Worm (Caenorhabditis elegans) whole organism, L3 larva: ENCODE data around the gene nol-56.

Experiments used
- R02D3.7 ChIP-seq: fragments of 150-350 bp; optimal IDR thresholded peaks from 2 replicates; lab custom pipeline; 2014; ENCODE audit warnings: missing biosample characterization, missing genetic modification characterization
- ZK546.5 ChIP-seq: sonication (generic microtip); optimal IDR thresholded peaks from 2 replicates; lab custom pipeline; 2017; ENCODE audit warnings: missing biosample characterization, missing genetic modification characterization
- aly-2 ChIP-seq: fragments of 150-350 bp; optimal IDR thresholded peaks from 2 replicates; lab custom pipeline; 2014; ENCODE audit warnings: missing biosample characterization, missing genetic modification characterization
- ama-1 ChIP-seq: fragments of 150-350 bp; optimal IDR thresholded peaks from 2 replicates; lab custom pipeline; 2018
- ceh-16 ChIP-seq: sonication (generic microtip); optimal IDR thresholded peaks from 2 replicates; lab custom pipeline; 2017; ENCODE audit warnings: missing biosample characterization, missing genetic modification characterization
- ceh-28 ChIP-seq: fragments of 150-350 bp; optimal IDR thresholded peaks from 2 replicates; lab custom pipeline; 2014; ENCODE audit warnings: missing biosample characterization, missing genetic modification reagents, missing genetic modification characterization
- ceh-9 ChIP-seq: sonication (generic microtip); optimal IDR thresholded peaks from 2 replicates; lab custom pipeline; 2018; ENCODE audit warnings: missing biosample characterization, missing genetic modification characterization
- daf-12 ChIP-seq: fragments of 150-350 bp; optimal IDR thresholded peaks from 2 replicates; lab custom pipeline; 2014; ENCODE audit warnings: missing biosample characterization, missing genetic modification reagents, missing genetic modification characterization
- egl-27 ChIP-seq: sonication (generic microtip); optimal IDR thresholded peaks from 4 replicates; lab custom pipeline; 2017; ENCODE audit warnings: missing biosample characterization, missing genetic modification reagents, missing genetic modification characterization
- egl-5 ChIP-seq: fragments of 150-350 bp; optimal IDR thresholded peaks from 2 replicates; lab custom pipeline; 2017; ENCODE audit warnings: missing biosample characterization, missing genetic modification reagents, missing genetic modification characterization, inconsistent platforms
- elt-1 ChIP-seq: fragments of 150-350 bp; optimal IDR thresholded peaks from 2 replicates; lab custom pipeline; 2014; ENCODE audit warnings: missing biosample characterization, missing genetic modification characterization
- elt-2 ChIP-seq: sonication (generic microtip); optimal IDR thresholded peaks from 2 replicates; lab custom pipeline; 2016; ENCODE audit warnings: missing genetic modification reagents, mild to moderate bottlenecking, missing genetic modification characterization, missing compliant biosample characterization
- eor-1 ChIP-seq, 2 experiments: fragments of 150-350 bp; optimal IDR thresholded peaks; 2 replicates each; lab custom pipeline; 2014 to 2018; ENCODE audit warnings: missing biosample characterization in 2 of 2, missing genetic modification characterization in 2 of 2
- fkh-10 ChIP-seq: sonication (generic microtip); optimal IDR thresholded peaks from 2 replicates; lab custom pipeline; 2017; ENCODE audit warnings: missing biosample characterization, missing genetic modification reagents, missing genetic modification characterization
- fos-1 ChIP-seq: fragments of 150-350 bp; optimal IDR thresholded peaks from 2 replicates; lab custom pipeline; 2014; ENCODE audit warnings: missing biosample characterization, missing genetic modification characterization
- hmg-11 ChIP-seq: sonication (generic microtip); optimal IDR thresholded peaks from 2 replicates; lab custom pipeline; 2016; ENCODE audit warnings: missing genetic modification characterization, missing compliant biosample characterization
- jun-1 ChIP-seq: fragments of 150-350 bp; optimal IDR thresholded peaks from 2 replicates; lab custom pipeline; 2014; ENCODE audit warnings: missing biosample characterization, missing genetic modification reagents, missing genetic modification characterization
- lin-15B ChIP-seq: fragments of 150-350 bp; optimal IDR thresholded peaks from 2 replicates; lab custom pipeline; 2014; ENCODE audit warnings: missing biosample characterization, missing genetic modification characterization
- lin-39 ChIP-seq: fragments of 150-350 bp; optimal IDR thresholded peaks from 2 replicates; lab custom pipeline; 2018; ENCODE audit warnings: missing biosample characterization, missing genetic modification reagents, missing genetic modification characterization
- lsy-12 ChIP-seq: sonication (generic microtip); optimal IDR thresholded peaks from 2 replicates; lab custom pipeline; 2016; ENCODE audit warnings: mild to moderate bottlenecking, missing genetic modification characterization, missing compliant biosample characterization
- mdl-1 ChIP-seq: fragments of 150-350 bp; optimal IDR thresholded peaks from 2 replicates; lab custom pipeline; 2014; ENCODE audit warnings: missing biosample characterization, missing genetic modification characterization
- mml-1 ChIP-seq: fragments of 150-350 bp; sonication (generic microtip); optimal IDR thresholded peaks from 3 replicates; lab custom pipeline; 2014; ENCODE audit warnings: missing biosample characterization, missing genetic modification characterization
- nfya-1 ChIP-seq: sonication (generic microtip); optimal IDR thresholded peaks from 2 replicates; lab custom pipeline; 2017; ENCODE audit warnings: missing genetic modification characterization, mild to moderate bottlenecking, missing compliant biosample characterization, antibody characterized with exemption, moderate library complexity; ENCODE audit not compliant: insufficient read depth
- nhr-11 ChIP-seq: fragments of 150-350 bp; optimal IDR thresholded peaks from 2 replicates; lab custom pipeline; 2014; ENCODE audit warnings: missing biosample characterization, missing genetic modification characterization
- nhr-12 ChIP-seq: fragments of 150-350 bp; optimal IDR thresholded peaks from 2 replicates; lab custom pipeline; 2014; ENCODE audit warnings: missing biosample characterization, missing genetic modification characterization
- nhr-23 ChIP-seq: fragments of 150-350 bp; optimal IDR thresholded peaks from 2 replicates; lab custom pipeline; 2014; ENCODE audit warnings: missing biosample characterization, missing genetic modification reagents, missing genetic modification characterization
- nhr-237 ChIP-seq: fragments of 150-350 bp; optimal IDR thresholded peaks from 2 replicates; lab custom pipeline; 2014; ENCODE audit warnings: missing biosample characterization, missing genetic modification characterization
- nhr-25 ChIP-seq: sonication (generic microtip); optimal IDR thresholded peaks from 2 replicates; lab custom pipeline; 2017; ENCODE audit warnings: missing biosample characterization, missing genetic modification characterization
- nhr-43 ChIP-seq: sonication (generic microtip); optimal IDR thresholded peaks from 2 replicates; lab custom pipeline; 2016; ENCODE audit warnings: mild to moderate bottlenecking, missing genetic modification characterization, missing compliant biosample characterization; ENCODE audit not compliant: poor library complexity, severe bottlenecking
- nhr-67 ChIP-seq: fragments of 150-350 bp; optimal IDR thresholded peaks from 2 replicates; lab custom pipeline; 2014; ENCODE audit warnings: missing biosample characterization, missing genetic modification characterization
- nhr-76 ChIP-seq: fragments of 150-350 bp; sonication (generic microtip); optimal IDR thresholded peaks from 5 replicates; lab custom pipeline; 2014; ENCODE audit warnings: missing biosample characterization, missing genetic modification characterization
- nhr-77 ChIP-seq: fragments of 150-350 bp; optimal IDR thresholded peaks from 2 replicates; lab custom pipeline; 2014; ENCODE audit warnings: missing biosample characterization, missing genetic modification characterization
- pha-4 ChIP-seq: fragments of 150-350 bp; optimal IDR thresholded peaks from 2 replicates; lab custom pipeline; 2014; ENCODE audit warnings: missing biosample characterization, missing genetic modification reagents, missing genetic modification characterization
- pqm-1 ChIP-seq: fragments of 150-350 bp; optimal IDR thresholded peaks from 2 replicates; lab custom pipeline; 2017; ENCODE audit warnings: missing biosample characterization, missing genetic modification characterization, inconsistent platforms
- skn-1 ChIP-seq: fragments of 150-350 bp; optimal IDR thresholded peaks from 2 replicates; lab custom pipeline; 2014; ENCODE audit warnings: missing biosample characterization, missing genetic modification characterization
- snpc-4 ChIP-seq: fragments of 150-350 bp; optimal IDR thresholded peaks from 2 replicates; lab custom pipeline; 2014; ENCODE audit warnings: missing biosample characterization, missing genetic modification characterization
- tbx-2 ChIP-seq: sonication (generic microtip); optimal IDR thresholded peaks from 2 replicates; lab custom pipeline; 2016; ENCODE audit warnings: mild to moderate bottlenecking, missing genetic modification characterization, missing compliant biosample characterization
- unc-39 ChIP-seq: sonication (generic microtip); optimal IDR thresholded peaks from 4 replicates; lab custom pipeline; 2017; ENCODE audit warnings: missing biosample characterization, missing genetic modification characterization
- unc-62 ChIP-seq: fragments of 150-350 bp; sonication (generic microtip); optimal IDR thresholded peaks from 4 replicates; lab custom pipeline; 2014; ENCODE audit warnings: missing biosample characterization, missing genetic modification reagents, missing genetic modification characterization
- zag-1 ChIP-seq: fragments of 150-350 bp; optimal IDR thresholded peaks from 2 replicates; lab custom pipeline; 2014; ENCODE audit warnings: missing biosample characterization, missing genetic modification characterization
- ztf-11 ChIP-seq: fragments of 150-350 bp; optimal IDR thresholded peaks from 2 replicates; lab custom pipeline; 2014; ENCODE audit warnings: missing biosample characterization, missing genetic modification characterization
- ztf-4 ChIP-seq: fragments of 150-350 bp; optimal IDR thresholded peaks from 2 replicates; lab custom pipeline; 2014; ENCODE audit warnings: missing biosample characterization, missing genetic modification characterization

nol-56 gene

ce11 chrV:10333843-10334242 is 18.9 kb downstream of the nol-56 start:
- TF ChIP-seq elt-2 (tag; lab: Kevin White, UChicago), result peak; percentile 35
- no peak for TF ChIP-seq elt-1 (tag; lab: Kevin White, UChicago)
- TF ChIP-seq eor-1 (tag; optimal IDR thresholded peaks at IDR 0.05; lab: Kevin White, UChicago), result no peak

ce11 chrV:10332012-10332411 is 20.8 kb downstream of the nol-56 start, which contains the start of gene crm-1:
TSS of gene crm-1 (minus strand) at chrV:10332112.
- no peak for TF ChIP-seq jun-1 (tag; lab: Kevin White, UChicago)
- TF ChIP-seq nhr-77 (tag; lab: Kevin White, UChicago), result no peak
- no peak for TF ChIP-seq aly-2 (tag; lab: Kevin White, UChicago)
- no peak for TF ChIP-seq elt-2 (tag; lab: Kevin White, UChicago)
- TF ChIP-seq ztf-4 (tag; lab: Kevin White, UChicago), result no peak
- no peak for TF ChIP-seq nfya-1 (tag; lab: Kevin White, UChicago)
- no peak for TF ChIP-seq ztf-11 (tag; lab: Kevin White, UChicago)
- no peak for TF ChIP-seq fkh-10
- TF ChIP-seq nhr-11 (tag; lab: Kevin White, UChicago), result no peak
- TF ChIP-seq skn-1 (tag; lab: Kevin White, UChicago), result no peak
- TF ChIP-seq hmg-11, result no peak
- no peak for TF ChIP-seq daf-12 (tag; lab: Kevin White, UChicago)
- TF ChIP-seq mdl-1, result no peak
- no peak for TF ChIP-seq mml-1 (tag; lab: Kevin White, UChicago)

ce11 chrV:10328080-10328479 is 24.7 kb downstream of the nol-56 start:
- TF ChIP-seq ama-1 (lab: Kevin White, UChicago) (no peak), pha-4 (tag; lab: Kevin White, UChicago) (peak; percentile 74), ceh-16 (tag; lab: Kevin White, UChicago) (no peak), nfya-1 (tag; lab: Kevin White, UChicago) (no peak), hmg-11 (no peak), mml-1 (tag; lab: Kevin White, UChicago) (no peak), nhr-237 (tag; lab: Kevin White, UChicago) (no peak), nhr-76 (tag; lab: Kevin White, UChicago) (no peak)
- TF ChIP-seq, all 47 proteins: peak for 1

ce11 chrV:10323537-10323936 is 29.2 kb downstream of the nol-56 start:
- TF ChIP-seq nhr-12 (no peak), nhr-237 (tag; lab: Kevin White, UChicago) (no peak), R02D3.7 (tag; lab: Kevin White, UChicago) (no peak), egl-5 (tag; lab: Kevin White, UChicago) (no peak), nhr-77 (tag; lab: Kevin White, UChicago) (no peak), nhr-11 (tag; lab: Kevin White, UChicago) (no peak), daf-12 (tag; lab: Kevin White, UChicago) (no peak), hmg-11 (no peak), snpc-4 (tag; lab: Kevin White, UChicago) (no peak), nhr-76 (tag; lab: Kevin White, UChicago) (no peak), mdl-1 (no peak), ztf-4 (tag; lab: Kevin White, UChicago) (no peak), aly-2 (tag; lab: Kevin White, UChicago) (no peak), lin-39 (tag; lab: Kevin White, UChicago) (no peak), skn-1 (tag; lab: Kevin White, UChicago) (no peak), nfya-1 (tag; lab: Kevin White, UChicago) (no peak), ZK546.5 (tag; lab: Kevin White, UChicago) (no peak), nhr-25 (no peak), pqm-1 (no peak), unc-39 (tag; lab: Kevin White, UChicago) (no peak)
- TF ChIP-seq, all 47 proteins: peak for 0

ce11 chrV:10320101-10320761 is 32.5 kb downstream of the nol-56 start, which contains the start of the genes gna-1 and B0024.13:
TSS of gene gna-1 (minus strand) at chrV:10320151.
TSS of gene B0024.13 (plus strand) at chrV:10320711.
- peak; percentile 10 for TF ChIP-seq lsy-12 (tag; lab: Kevin White, UChicago)
- TF ChIP-seq nhr-23, result peak; percentile 79
- TF ChIP-seq fos-1 (tag; lab: Kevin White, UChicago), result no peak
- TF ChIP-seq nhr-43 (tag; lab: Kevin White, UChicago), result peak; percentile 78
- no peak for TF ChIP-seq eor-1 (tag; optimal IDR thresholded peaks at IDR 0.05; lab: Kevin White, UChicago)
- peak; percentile 56 for TF ChIP-seq lin-39 (tag; lab: Kevin White, UChicago)
- TF ChIP-seq tbx-2, result no peak
- TF ChIP-seq nhr-11 (tag; lab: Kevin White, UChicago), result no peak
- no peak for TF ChIP-seq ceh-28
- TF ChIP-seq ceh-9 (tag; lab: Kevin White, UChicago), result no peak
- TF ChIP-seq nhr-67 (tag; lab: Kevin White, UChicago), result no peak
- no peak for TF ChIP-seq daf-12 (tag; lab: Kevin White, UChicago)
- peak; percentile 1 for TF ChIP-seq elt-2 (tag; lab: Kevin White, UChicago)
- peak; percentile 68 for TF ChIP-seq lin-15B (tag; lab: Kevin White, UChicago)
- no peak for TF ChIP-seq ama-1 (lab: Kevin White, UChicago)
- no peak for TF ChIP-seq ztf-11 (tag; lab: Kevin White, UChicago)
- no peak for TF ChIP-seq nhr-25
- no peak for TF ChIP-seq zag-1 (tag; lab: Kevin White, UChicago)
- TF ChIP-seq unc-62 (GFP tag; lab: Kevin White, UChicago), result no peak
- TF ChIP-seq hmg-11, result peak; percentile 17
- TF ChIP-seq pha-4 (tag; lab: Kevin White, UChicago), result peak; percentile 72
- TF ChIP-seq unc-39 (tag; lab: Kevin White, UChicago), result no peak
- TF ChIP-seq egl-27, result no peak
- TF ChIP-seq fkh-10, result no peak
